Worm (Caenorhabditis elegans) whole organism, mixed stage, embryonic: ENCODE data around the gene clec-179.

Source experiments
- M03D4.4 ChIP-seq: sonication (generic microtip); optimal IDR thresholded peaks from 2 replicates; lab custom pipeline; 2017; ENCODE audit warnings: mild to moderate bottlenecking, missing genetic modification characterization, missing compliant biosample characterization
- bed-3 ChIP-seq: fragments of 200-800 bp; sonication (Bioruptor generic); optimal IDR thresholded peaks from 3 replicates; lab custom pipeline; 2018; ENCODE audit warnings: mild to moderate bottlenecking, missing genetic modification characterization, moderate library complexity, missing compliant biosample characterization
- blmp-1 ChIP-seq: fragments of 150-350 bp; optimal IDR thresholded peaks from 2 replicates; lab custom pipeline; 2014; ENCODE audit warnings: missing biosample characterization, missing genetic modification characterization
- ceh-39 ChIP-seq: fragments of 150-350 bp; optimal IDR thresholded peaks from 2 replicates; lab custom pipeline; 2014; ENCODE audit warnings: missing biosample characterization, missing genetic modification characterization
- ceh-43 ChIP-seq: fragments of 200-800 bp; sonication (Bioruptor generic); optimal IDR thresholded peaks from 2 replicates; lab custom pipeline; 2018; ENCODE audit warnings: mild to moderate bottlenecking, missing genetic modification characterization, moderate library complexity, missing compliant biosample characterization
- ceh-83 ChIP-seq: fragments of 200-800 bp; sonication (Bioruptor generic); optimal IDR thresholded peaks from 2 replicates; lab custom pipeline; 2018; ENCODE audit warnings: mild to moderate bottlenecking, missing genetic modification characterization, missing compliant biosample characterization
- ces-1 ChIP-seq: fragments of 150-350 bp; optimal IDR thresholded peaks from 2 replicates; lab custom pipeline; 2014; ENCODE audit warnings: missing biosample characterization, missing genetic modification reagents, missing genetic modification characterization
- cnd-1 ChIP-seq: fragments of 200-800 bp; sonication (Bioruptor generic); optimal IDR thresholded peaks from 2 replicates; lab custom pipeline; 2018; ENCODE audit warnings: mild to moderate bottlenecking, missing genetic modification characterization, missing compliant biosample characterization
- drap-1 ChIP-seq: fragments of 200-800 bp; sonication (Bioruptor generic); optimal IDR thresholded peaks from 3 replicates; lab custom pipeline; 2018; ENCODE audit warnings: mild to moderate bottlenecking, missing genetic modification characterization, missing compliant biosample characterization
- elt-1 ChIP-seq: sonication (generic microtip); optimal IDR thresholded peaks from 2 replicates; lab custom pipeline; 2017; ENCODE audit warnings: missing genetic modification characterization, mild to moderate bottlenecking, missing compliant biosample characterization, antibody characterized with exemption, moderate library complexity, borderline replicate concordance; ENCODE audit not compliant: insufficient read depth
- elt-3 ChIP-seq: fragments of 150-350 bp; optimal IDR thresholded peaks from 2 replicates; lab custom pipeline; 2014; ENCODE audit warnings: missing biosample characterization, missing genetic modification characterization
- flh-1 ChIP-seq: fragments of 200-800 bp; sonication (Bioruptor generic); optimal IDR thresholded peaks from 2 replicates; lab custom pipeline; 2018; ENCODE audit warnings: mild to moderate bottlenecking, missing genetic modification characterization, moderate library complexity, missing compliant biosample characterization
- ham-2 ChIP-seq: fragments of 200-800 bp; sonication (Bioruptor generic); optimal IDR thresholded peaks from 2 replicates; lab custom pipeline; 2018; ENCODE audit warnings: mild to moderate bottlenecking, missing genetic modification characterization, missing compliant biosample characterization
- hlh-1 ChIP-seq: fragments of 150-350 bp; optimal IDR thresholded peaks from 2 replicates; lab custom pipeline; 2014; ENCODE audit warnings: missing biosample characterization, missing genetic modification reagents, missing genetic modification characterization
- lin-13 ChIP-seq: fragments of 150-350 bp; optimal IDR thresholded peaks from 2 replicates; lab custom pipeline; 2014; ENCODE audit warnings: missing biosample characterization, missing genetic modification characterization
- lin-32 ChIP-seq: fragments of 200-800 bp; sonication (Bioruptor generic); optimal IDR thresholded peaks from 2 replicates; lab custom pipeline; 2018; ENCODE audit warnings: mild to moderate bottlenecking, missing genetic modification characterization, missing compliant biosample characterization
- lsy-2 ChIP-seq: fragments of 150-350 bp; optimal IDR thresholded peaks from 2 replicates; lab custom pipeline; 2014; ENCODE audit warnings: missing biosample characterization, missing genetic modification characterization
- mab-5 ChIP-seq: fragments of 150-350 bp; optimal IDR thresholded peaks from 2 replicates; lab custom pipeline; 2014; ENCODE audit warnings: missing biosample characterization, missing genetic modification characterization
- mep-1 ChIP-seq: fragments of 150-350 bp; optimal IDR thresholded peaks from 2 replicates; lab custom pipeline; 2017; ENCODE audit warnings: missing biosample characterization, missing genetic modification reagents, missing genetic modification characterization, inconsistent platforms
- mls-2 ChIP-seq: sonication (generic microtip); optimal IDR thresholded peaks from 2 replicates; lab custom pipeline; 2016; ENCODE audit warnings: mild to moderate bottlenecking, missing genetic modification characterization, moderate library complexity, missing compliant biosample characterization
- nhr-12 ChIP-seq: fragments of 150-350 bp; optimal IDR thresholded peaks from 2 replicates; lab custom pipeline; 2014; ENCODE audit warnings: missing biosample characterization, missing genetic modification characterization
- nhr-2 ChIP-seq: fragments of 150-350 bp; optimal IDR thresholded peaks from 2 replicates; lab custom pipeline; 2014; ENCODE audit warnings: missing biosample characterization, missing genetic modification characterization
- nhr-237 ChIP-seq: fragments of 150-350 bp; optimal IDR thresholded peaks from 2 replicates; lab custom pipeline; 2014; ENCODE audit warnings: missing biosample characterization, missing genetic modification characterization
- nhr-28 ChIP-seq: fragments of 150-350 bp; optimal IDR thresholded peaks from 2 replicates; lab custom pipeline; 2014; ENCODE audit warnings: missing biosample characterization, missing genetic modification characterization
- nhr-76 ChIP-seq: sonication (generic microtip); optimal IDR thresholded peaks from 2 replicates; lab custom pipeline; 2017; ENCODE audit warnings: missing biosample characterization, missing genetic modification characterization
- pha-4 ChIP-seq: fragments of 150-350 bp; optimal IDR thresholded peaks from 2 replicates; lab custom pipeline; 2018; ENCODE audit warnings: missing biosample characterization, missing genetic modification reagents, missing genetic modification characterization
- sem-2 ChIP-seq: fragments of 200-800 bp; sonication (Bioruptor generic); optimal IDR thresholded peaks from 2 replicates; lab custom pipeline; 2018; ENCODE audit warnings: mild to moderate bottlenecking, missing genetic modification characterization, missing compliant biosample characterization
- snpc-4 ChIP-seq: fragments of 150-350 bp; optimal IDR thresholded peaks from 2 replicates; lab custom pipeline; 2014; ENCODE audit warnings: missing biosample characterization, missing genetic modification characterization
- sptf-1 ChIP-seq: sonication (generic microtip); optimal IDR thresholded peaks from 2 replicates; lab custom pipeline; 2017; ENCODE audit warnings: mild to moderate bottlenecking, missing genetic modification characterization, moderate library complexity, missing compliant biosample characterization
- tbx-8 ChIP-seq: fragments of 200-800 bp; sonication (Bioruptor generic); optimal IDR thresholded peaks from 2 replicates; lab custom pipeline; 2018; ENCODE audit warnings: mild to moderate bottlenecking, missing genetic modification characterization, moderate library complexity, missing compliant biosample characterization
- unc-120 ChIP-seq: sonication (generic microtip); optimal IDR thresholded peaks from 2 replicates; lab custom pipeline; 2017; ENCODE audit warnings: missing genetic modification characterization, missing compliant biosample characterization; ENCODE audit not compliant: poor library complexity, severe bottlenecking
- unc-39 ChIP-seq: fragments of 150-350 bp; optimal IDR thresholded peaks from 2 replicates; lab custom pipeline; 2014; ENCODE audit warnings: missing biosample characterization, missing genetic modification characterization
- unc-62 ChIP-seq: fragments of 150-350 bp; optimal IDR thresholded peaks from 2 replicates; lab custom pipeline; 2014; ENCODE audit warnings: missing biosample characterization, missing genetic modification reagents, missing genetic modification characterization
- zip-8 ChIP-seq: fragments of 150-350 bp; optimal IDR thresholded peaks from 2 replicates; lab custom pipeline; 2014; ENCODE audit warnings: missing biosample characterization, missing genetic modification characterization
- ztf-11 ChIP-seq: fragments of 150-350 bp; optimal IDR thresholded peaks from 2 replicates; lab custom pipeline; 2014; ENCODE audit warnings: missing biosample characterization, missing genetic modification characterization

The clec-179 gene

ce11 chrIV:7184597-7184996 lies at the start of gene clec-179:
clec-179 (minus strand) TSS chrIV:7184697.
- no peak for TF ChIP-seq lin-13
- TF ChIP-seq ceh-43 (GFP tag; lab: Kevin White, UChicago): no peak
- no peak for TF ChIP-seq cnd-1 (tag; lab: Kevin White, UChicago)
- TF ChIP-seq tbx-8: no peak
- TF ChIP-seq lsy-2 (tag; lab: Kevin White, UChicago): no peak
- TF ChIP-seq zip-8 (tag; lab: Kevin White, UChicago): no peak
- no peak for TF ChIP-seq drap-1
- TF ChIP-seq hlh-1 (tag; lab: Kevin White, UChicago): no peak
- TF ChIP-seq snpc-4: no peak
- TF ChIP-seq ces-1 (GFP tag; lab: Kevin White, UChicago): no peak
- TF ChIP-seq mab-5 (tag; lab: Kevin White, UChicago): no peak
- TF ChIP-seq ceh-83 (GFP tag; lab: Kevin White, UChicago): no peak
- no peak for TF ChIP-seq elt-1 (tag; lab: Kevin White, UChicago)
- TF ChIP-seq unc-120 (tag; lab: Kevin White, UChicago): no peak
- no peak for TF ChIP-seq unc-62 (GFP tag; lab: Kevin White, UChicago)
- TF ChIP-seq mls-2 (tag; lab: Kevin White, UChicago): no peak

ce11 chrIV:7233566-7234014 lies 49.1 kb upstream of the clec-179 start:
- no peak for TF ChIP-seq snpc-4
- no peak for TF ChIP-seq hlh-1 (tag; lab: Kevin White, UChicago)
- no peak for TF ChIP-seq ceh-83 (GFP tag; lab: Kevin White, UChicago)
- TF ChIP-seq cnd-1 (tag; lab: Kevin White, UChicago): no peak
- peak; percentile 27 for TF ChIP-seq blmp-1 (tag; lab: Kevin White, UChicago)
- TF ChIP-seq drap-1: no peak
- no peak for TF ChIP-seq nhr-2 (tag; lab: Kevin White, UChicago)
- TF ChIP-seq ceh-39 (tag; lab: Kevin White, UChicago): no peak
- TF ChIP-seq nhr-28: no peak
- TF ChIP-seq unc-120 (tag; lab: Kevin White, UChicago): no peak
- TF ChIP-seq unc-62 (GFP tag; lab: Kevin White, UChicago): peak; percentile 41
- no peak for TF ChIP-seq tbx-8
- no peak for TF ChIP-seq pha-4
- TF ChIP-seq lin-32: no peak
- TF ChIP-seq nhr-12: no peak

- TF ChIP-seq ceh-83 (GFP tag; lab: Kevin White, UChicago) (no peak), zip-8 (tag; lab: Kevin White, UChicago) (no peak), nhr-12 (no peak), tbx-8 (no peak), pha-4 (no peak), sptf-1 (tag; lab: Kevin White, UChicago) (no peak), hlh-1 (tag; lab: Kevin White, UChicago) (no peak), snpc-4 (no peak), drap-1 (no peak), unc-62 (GFP tag; lab: Kevin White, UChicago) (no peak), cnd-1 (tag; lab: Kevin White, UChicago) (no peak), nhr-28 (no peak), nhr-2 (tag; lab: Kevin White, UChicago) (no peak), sem-2 (GFP tag; lab: Kevin White, UChicago) (no peak), elt-3 (tag; lab: Kevin White, UChicago) (no peak), mep-1 (tag; lab: Kevin White, UChicago) (no peak), bed-3 (GFP tag; lab: Kevin White, UChicago) (no peak), M03D4.4 (tag; lab: Kevin White, UChicago) (no peak)
These were observed 46.4 kb upstream of the clec-179 start, which contains the start of gene D2024.4 for ce11 chrIV:7230935-7231334. D2024.4 (plus strand) TSS chrIV:7231235.

ce11 chrIV:7230198-7230597 lies 45.7 kb upstream of the clec-179 start, which contains the start of gene cap-1:
cap-1 (minus strand) TSS chrIV:7230223.
- TF ChIP-seq ztf-11 (tag; lab: Kevin White, UChicago) (no peak), blmp-1 (tag; lab: Kevin White, UChicago) (no peak), lin-13 (peak; percentile 54), nhr-237 (tag; lab: Kevin White, UChicago) (peak; percentile 38), mls-2 (tag; lab: Kevin White, UChicago) (peak; percentile 11), nhr-12 (no peak), elt-1 (tag; lab: Kevin White, UChicago) (no peak), cnd-1 (tag; lab: Kevin White, UChicago) (no peak), pha-4 (peak; percentile 36), unc-39 (no peak), M03D4.4 (tag; lab: Kevin White, UChicago) (no peak), tbx-8 (no peak), bed-3 (GFP tag; lab: Kevin White, UChicago) (no peak), ham-2 (no peak), drap-1 (no peak), mep-1 (tag; lab: Kevin White, UChicago) (peak; percentile 78), snpc-4 (no peak), nhr-76 (no peak), sptf-1 (tag; lab: Kevin White, UChicago) (peak; percentile 13), ceh-43 (GFP tag; lab: Kevin White, UChicago) (no peak), flh-1 (GFP tag; lab: Kevin White, UChicago) (no peak), lin-32 (no peak), nhr-28 (no peak), unc-62 (GFP tag; lab: Kevin White, UChicago) (no peak), lsy-2 (tag; lab: Kevin White, UChicago) (peak; percentile 60), ceh-83 (GFP tag; lab: Kevin White, UChicago) (no peak), nhr-2 (tag; lab: Kevin White, UChicago) (no peak), sem-2 (GFP tag; lab: Kevin White, UChicago) (no peak), ceh-39 (tag; lab: Kevin White, UChicago) (peak; percentile 65), zip-8 (tag; lab: Kevin White, UChicago) (no peak), elt-3 (tag; lab: Kevin White, UChicago) (no peak), hlh-1 (tag; lab: Kevin White, UChicago) (peak; percentile 47), mab-5 (tag; lab: Kevin White, UChicago) (no peak), ces-1 (GFP tag; lab: Kevin White, UChicago) (peak; percentile 70), unc-120 (tag; lab: Kevin White, UChicago) (no peak)
